Fruit fly (Drosophila melanogaster) whole organism, embryonic: Measurements from ENCODE around the gene CG10211.

Experiments used
- Atf6 ChIP-seq: fragments of 200-800 bp; sonication (Bioruptor generic); IDR thresholded peaks from 2 replicates; pipeline ENCODE4 v1.3.6; 2022; ENCODE audit warnings: missing biosample characterization, missing genetic modification characterization
- CG10274 ChIP-seq: fragments of 200-800 bp; sonication (Bioruptor generic); optimal IDR thresholded peaks from 3 replicates; lab custom pipeline; 2017; ENCODE audit warnings: missing biosample characterization, mild to moderate bottlenecking, missing genetic modification characterization
- CG10366 ChIP-seq: fragments of 200-800 bp; sonication (Bioruptor generic); IDR thresholded peaks from 2 replicates; pipeline ENCODE4 v1.3.6; 2022; ENCODE audit warnings: missing biosample characterization, missing genetic modification characterization
- CG10462 ChIP-seq: fragments of 200-800 bp; sonication (Bioruptor generic); optimal IDR thresholded peaks from 2 replicates; lab custom pipeline; 2016; ENCODE audit warnings: missing biosample characterization, missing genetic modification characterization
- CG11504 ChIP-seq: fragments of 200-800 bp; sonication (Bioruptor generic); optimal IDR thresholded peaks from 3 replicates; lab custom pipeline; 2019; ENCODE audit warnings: missing biosample characterization, mild to moderate bottlenecking, missing genetic modification characterization, moderate library complexity
- CG12299 ChIP-seq: fragments of 200-800 bp; sonication (Bioruptor generic); optimal IDR thresholded peaks from 2 replicates; lab custom pipeline; 2018; ENCODE audit warnings: missing biosample characterization, mild to moderate bottlenecking, missing genetic modification characterization
- CG14050 ChIP-seq: fragments of 200-800 bp; sonication (Bioruptor generic); IDR thresholded peaks from 3 replicates; pipeline ENCODE4 v1.3.6; 2022; ENCODE audit warnings: missing biosample characterization, missing genetic modification characterization
- CG17186 ChIP-seq: fragments of 200-800 bp; sonication (Bioruptor generic); optimal IDR thresholded peaks from 3 replicates; lab custom pipeline; 2017; ENCODE audit warnings: missing biosample characterization, missing genetic modification reagents, missing genetic modification characterization
- CG17385 ChIP-seq: fragments of 200-800 bp; sonication (Bioruptor generic); optimal IDR thresholded peaks from 3 replicates; lab custom pipeline; 2018; ENCODE audit warnings: missing biosample characterization, mild to moderate bottlenecking, missing genetic modification characterization
- CG17568 ChIP-seq: fragments of 200-800 bp; sonication (Bioruptor generic); optimal IDR thresholded peaks from 2 replicates; lab custom pipeline; 2018; ENCODE audit warnings: missing biosample characterization, mild to moderate bottlenecking, missing genetic modification characterization, moderate library complexity
- CG18011 ChIP-seq: fragments of 200-800 bp; sonication (Bioruptor generic); optimal IDR thresholded peaks from 2 replicates; lab custom pipeline; 2017; ENCODE audit warnings: missing biosample characterization, missing genetic modification characterization, mild to moderate bottlenecking, moderate library complexity, missing genotype
- CG18262 ChIP-seq: fragments of 200-800 bp; optimal IDR thresholded peaks from 3 replicates; lab custom pipeline; 2019; ENCODE audit warnings: missing biosample characterization, mild to moderate bottlenecking, missing genetic modification characterization, moderate library complexity
- CG32772 ChIP-seq: fragments of 200-800 bp; sonication (Bioruptor generic); IDR thresholded peaks from 2 replicates; pipeline ENCODE4 v1.3.6; 2022; ENCODE audit warnings: missing biosample characterization, missing genetic modification characterization
- CG33213 ChIP-seq: fragments of 200-800 bp; sonication (Bioruptor generic); optimal IDR thresholded peaks from 3 replicates; lab custom pipeline; 2016; ENCODE audit warnings: missing biosample characterization, missing genetic modification characterization
- CG4730 ChIP-seq: fragments of 200-800 bp; sonication (Bioruptor generic); IDR thresholded peaks from 2 replicates; pipeline ENCODE4 v1.3.6; 2022; ENCODE audit warnings: missing biosample characterization, missing genetic modification characterization
- CG4854 ChIP-seq: fragments of 200-800 bp; sonication (Bioruptor generic); optimal IDR thresholded peaks from 2 replicates; lab custom pipeline; 2016; ENCODE audit warnings: missing biosample characterization, missing genetic modification characterization, inconsistent platforms
- CG6689 ChIP-seq: fragments of 200-800 bp; sonication (Bioruptor generic); IDR thresholded peaks from 2 replicates; pipeline ENCODE4 v1.3.6; 2022; ENCODE audit warnings: missing biosample characterization, missing genetic modification characterization
- CG6791 ChIP-seq: fragments of 200-800 bp; sonication (Bioruptor generic); IDR thresholded peaks from 3 replicates; pipeline ENCODE4 v1.3.6; 2022; ENCODE audit warnings: missing biosample characterization, missing genetic modification characterization; ENCODE audit not compliant: partially characterized antibody
- CG7745 ChIP-seq: fragments of 200-800 bp; sonication (Bioruptor generic); optimal IDR thresholded peaks from 2 replicates; lab custom pipeline; 2018; ENCODE audit warnings: missing biosample characterization, mild to moderate bottlenecking, missing genetic modification characterization, moderate library complexity
- CG8478 ChIP-seq: fragments of >200 bp; optimal IDR thresholded peaks from 2 replicates; lab custom pipeline; 2018
- CG9215 ChIP-seq: fragments of 200-800 bp; sonication (Bioruptor generic); IDR thresholded peaks from 2 replicates; pipeline ENCODE4 v1.3.6; 2022; ENCODE audit warnings: missing biosample characterization, missing genetic modification characterization
- CG9817 ChIP-seq: fragments of 200-800 bp; sonication (Bioruptor generic); optimal IDR thresholded peaks from 2 replicates; lab custom pipeline; 2018; ENCODE audit warnings: missing biosample characterization, mild to moderate bottlenecking, missing genetic modification characterization, moderate library complexity
- D19A ChIP-seq: fragments of 200-800 bp; optimal IDR thresholded peaks from 3 replicates; lab custom pipeline; 2019; ENCODE audit warnings: missing biosample characterization, mild to moderate bottlenecking, missing genetic modification characterization, moderate library complexity
- Dll ChIP-seq: fragments of 200-800 bp; sonication (Bioruptor generic); IDR thresholded peaks from 4 replicates; pipeline ENCODE4 v1.3.6; 2022; ENCODE audit warnings: missing biosample characterization, missing genetic modification characterization; ENCODE audit not compliant: partially characterized antibody
- E2f2 ChIP-seq: fragments of 200-800 bp; sonication (Bioruptor generic); IDR thresholded peaks from 2 replicates; pipeline ENCODE4 v1.3.6; 2022; ENCODE audit warnings: missing biosample characterization, missing genetic modification characterization
- Ets97D ChIP-seq: fragments of 200-800 bp; sonication (Bioruptor generic); optimal IDR thresholded peaks from 3 replicates; lab custom pipeline; 2016; ENCODE audit warnings: missing biosample characterization, missing genetic modification characterization
- Fer3 ChIP-seq: fragments of 200-800 bp; sonication (Bioruptor generic); optimal IDR thresholded peaks from 2 replicates; lab custom pipeline; 2018; ENCODE audit warnings: missing biosample characterization, mild to moderate bottlenecking, missing genetic modification characterization, moderate library complexity
- H2.0 ChIP-seq: fragments of 200-800 bp; sonication (Bioruptor generic); IDR thresholded peaks from 2 replicates; pipeline ENCODE4 v1.3.6; 2022; ENCODE audit warnings: missing biosample characterization, missing genetic modification characterization
- Hey ChIP-seq: fragments of 200-800 bp; sonication (Bioruptor generic); optimal IDR thresholded peaks from 3 replicates; lab custom pipeline; 2018; ENCODE audit warnings: missing biosample characterization, mild to moderate bottlenecking, missing genetic modification characterization
- Hmr ChIP-seq: fragments of 200-800 bp; sonication (Bioruptor generic); optimal IDR thresholded peaks from 3 replicates; lab custom pipeline; 2017; ENCODE audit warnings: mild to moderate bottlenecking, missing biosample characterization, missing genetic modification reagents, missing genetic modification characterization
- Lim3 ChIP-seq: fragments of 200-800 bp; sonication (Bioruptor generic); IDR thresholded peaks from 2 replicates; pipeline ENCODE4 v1.3.6; 2022; ENCODE audit warnings: missing biosample characterization, missing genetic modification characterization
- MBD-R2 ChIP-seq: fragments of 200-800 bp; sonication (Bioruptor generic); IDR thresholded peaks from 2 replicates; pipeline ENCODE4 v1.3.6; 2022; ENCODE audit warnings: missing biosample characterization, missing genetic modification characterization
- Oaz ChIP-seq: fragments of 200-800 bp; sonication (Bioruptor generic); IDR thresholded peaks from 2 replicates; pipeline ENCODE4 v1.3.6; 2022; ENCODE audit warnings: missing biosample characterization, missing genetic modification characterization
- PHDP ChIP-seq: fragments of 200-800 bp; sonication (Bioruptor generic); optimal IDR thresholded peaks from 3 replicates; lab custom pipeline; 2018; ENCODE audit warnings: missing biosample characterization, mild to moderate bottlenecking, missing genetic modification characterization, moderate library complexity
- dysf ChIP-seq: fragments of 200-800 bp; sonication (Bioruptor generic); IDR thresholded peaks from 3 replicates; pipeline ENCODE4 v1.3.6; 2022; ENCODE audit warnings: missing biosample characterization, missing genetic modification characterization
- grau ChIP-seq: fragments of 200-800 bp; optimal IDR thresholded peaks from 3 replicates; lab custom pipeline; 2019; ENCODE audit warnings: missing biosample characterization, mild to moderate bottlenecking, missing genetic modification characterization, moderate library complexity
- grn ChIP-seq: fragments of 200-800 bp; sonication (Bioruptor generic); optimal IDR thresholded peaks from 3 replicates; lab custom pipeline; 2017; ENCODE audit warnings: missing biosample characterization, missing genetic modification characterization
- gt ChIP-seq: fragments of 200-800 bp; sonication (Bioruptor generic); IDR thresholded peaks from 2 replicates; pipeline ENCODE4 v1.3.6; 2022; ENCODE audit warnings: missing biosample characterization, missing genetic modification characterization
- jing ChIP-seq: fragments of 200-800 bp; sonication (Bioruptor generic); optimal IDR thresholded peaks from 2 replicates; lab custom pipeline; 2018; ENCODE audit warnings: missing biosample characterization, mild to moderate bottlenecking, missing genetic modification characterization
- lab ChIP-seq: fragments of 200-800 bp; sonication (Bioruptor generic); optimal IDR thresholded peaks from 3 replicates; lab custom pipeline; 2017; ENCODE audit warnings: missing biosample characterization, missing genetic modification characterization, mild to moderate bottlenecking, moderate library complexity, missing genetic modification reagents
- mam ChIP-seq: fragments of 200-800 bp; sonication (Bioruptor generic); optimal IDR thresholded peaks from 3 replicates; lab custom pipeline; 2016; ENCODE audit warnings: missing biosample characterization, missing genetic modification characterization
- nerfin-1 ChIP-seq: fragments of 200-800 bp; sonication (Bioruptor generic); optimal IDR thresholded peaks from 3 replicates; lab custom pipeline; 2019; ENCODE audit warnings: missing biosample characterization, mild to moderate bottlenecking, missing genetic modification characterization, moderate library complexity
- pb ChIP-seq: fragments of 200-800 bp; sonication (Bioruptor generic); optimal IDR thresholded peaks from 3 replicates; lab custom pipeline; 2016; ENCODE audit warnings: missing biosample characterization, missing genetic modification characterization
- pum ChIP-seq: fragments of 200-800 bp; sonication (Bioruptor generic); optimal IDR thresholded peaks from 2 replicates; lab custom pipeline; 2016; ENCODE audit warnings: missing biosample characterization, missing genetic modification characterization
- sens ChIP-seq: fragments of 200-800 bp; sonication (Bioruptor generic); peaks from one replicate; lab custom pipeline; 2016; ENCODE audit warnings: missing biosample characterization, missing genetic modification characterization
- seq ChIP-seq: fragments of 200-800 bp; sonication (Bioruptor generic); IDR thresholded peaks from 2 replicates; pipeline ENCODE4 v1.3.6; 2022; ENCODE audit warnings: missing biosample characterization, missing genetic modification characterization
- sob ChIP-seq: fragments of 200-800 bp; sonication (Bioruptor generic); IDR thresholded peaks from 2 replicates; pipeline ENCODE4 v1.3.6; 2022; ENCODE audit warnings: missing biosample characterization, missing genetic modification characterization
- tgo ChIP-seq: fragments of 200-800 bp; sonication (Bioruptor generic); IDR thresholded peaks from 3 replicates; pipeline ENCODE4 v1.3.6; 2022; ENCODE audit warnings: missing biosample characterization, missing genetic modification characterization
- wek ChIP-seq: fragments of 200-800 bp; sonication (Bioruptor generic); optimal IDR thresholded peaks from 3 replicates; lab custom pipeline; 2018; ENCODE audit warnings: missing biosample characterization, mild to moderate bottlenecking, missing genetic modification characterization, moderate library complexity
- zen ChIP-seq: fragments of 200-800 bp; sonication (Bioruptor generic); optimal IDR thresholded peaks from 3 replicates; lab custom pipeline; 2018; ENCODE audit warnings: missing biosample characterization, mild to moderate bottlenecking, missing genetic modification characterization, moderate library complexity
- zen2 ChIP-seq: fragments of 200-800 bp; sonication (Bioruptor generic); IDR thresholded peaks from 3 replicates; pipeline ENCODE4 v1.3.6; 2022; ENCODE audit warnings: missing biosample characterization, missing genetic modification characterization; ENCODE audit not compliant: partially characterized antibody

The CG10211 gene

dm6 chr2L:18484382-18485050, 32.8 kb upstream of the CG10211 start, which contains the start of gene CG10283 (continued):
- TF ChIP-seq E2f2 (GFP tag; lab: Robert Waterston, UW) (peak; percentile 81), CG9817 (tag; lab: Kevin White, UChicago) (peak; percentile 43), CG11504 (tag; lab: Kevin White, UChicago) (peak; percentile 77), lab (GFP tag; lab: Kevin White, UChicago) (no peak), CG6791 (GFP tag; lab: Robert Waterston, UW) (peak; percentile 18; the same call in 1 of the 3 replicates), mam (no peak), D19A (tag; lab: Kevin White, UChicago) (peak; percentile 16), Lim3 (GFP tag; lab: Robert Waterston, UW) (no peak), MBD-R2 (no peak), wek (GFP tag; lab: Kevin White, UChicago) (peak; percentile 28), CG12299 (tag; lab: Kevin White, UChicago) (no peak), dysf (GFP tag; lab: Robert Waterston, UW) (no peak; the same call in 2 of the 3 replicates), CG10462 (no peak), Fer3 (tag; lab: Kevin White, UChicago) (peak; percentile 3), Hey (no peak), CG8478 (lab: Kevin White, UChicago) (no peak), grau (peak; percentile 39), grn (peak; percentile 13), CG17186 (GFP tag; lab: Kevin White, UChicago) (peak; percentile 98), CG33213 (GFP tag; lab: Kevin White, UChicago) (no peak), gt (no peak), CG9215 (no peak; the same call in 1 of the 2 replicates), CG6689 (GFP tag; lab: Robert Waterston, UW) (no peak), CG17385 (GFP tag; lab: Kevin White, UChicago) (no peak), CG10274 (no peak), CG32772 (GFP tag; lab: Robert Waterston, UW) (peak; percentile 33; the same call in 1 of the 2 replicates), CG14050 (GFP tag; lab: Robert Waterston, UW) (no peak), Ets97D (peak; percentile 12), CG10366 (no peak), CG4730 (GFP tag; lab: Robert Waterston, UW) (no peak), H2.0 (GFP tag; lab: Robert Waterston, UW) (no peak), Dll (GFP tag; lab: Robert Waterston, UW) (no peak), CG18262 (peak; percentile 49), zen2 (GFP tag; lab: Robert Waterston, UW) (no peak), zen (tag; lab: Kevin White, UChicago) (peak; percentile 29), PHDP (tag; lab: Kevin White, UChicago) (peak; percentile 24), pum (GFP tag; lab: Kevin White, UChicago) (no peak), CG7745 (tag; lab: Kevin White, UChicago) (no peak), tgo (GFP tag; lab: Robert Waterston, UW) (peak; percentile 52; the same call in 2 of the 3 replicates), Hmr (GFP tag; lab: Kevin White, UChicago) (peak; percentile 10), sob (GFP tag; lab: Robert Waterston, UW) (peak; percentile 43; the same call in 1 of the 2 replicates), CG4854 (GFP tag; lab: Kevin White, UChicago) (no peak), CG18011 (no peak), Atf6 (GFP tag; lab: Robert Waterston, UW) (no peak), pb (GFP tag; lab: Kevin White, UChicago) (no peak), sens (GFP tag; lab: Kevin White, UChicago) (peak; percentile 79), jing (no peak), seq (GFP tag; lab: Robert Waterston, UW) (no peak), nerfin-1 (tag; lab: Kevin White, UChicago) (no peak), Oaz (no peak), CG17568 (no peak)
